Worm (Caenorhabditis elegans) whole organism, L4 larva: Measurements from ENCODE around the gene F58B4.2.

Source experiments
- F37D6.2 ChIP-seq: sonication (generic microtip); optimal IDR thresholded peaks from 2 replicates; lab custom pipeline; 2016; ENCODE audit warnings: mild to moderate bottlenecking, missing genetic modification characterization, missing compliant biosample characterization
- T20F7.1 ChIP-seq: fragments of 200-800 bp; sonication (Bioruptor generic); optimal IDR thresholded peaks from 2 replicates; lab custom pipeline; 2018; ENCODE audit warnings: mild to moderate bottlenecking, missing genetic modification characterization, missing compliant biosample characterization
- Y48G9A.11 ChIP-seq: fragments of 200-800 bp; sonication (Bioruptor generic); IDR thresholded peaks from 2 replicates; pipeline ENCODE4 v1.3.6; 2022; ENCODE audit warnings: missing genetic modification reagents, missing genetic modification characterization, missing compliant biosample characterization
- aha-1 ChIP-seq: fragments of 150-350 bp; peaks from one replicate; lab custom pipeline; 2014; ENCODE audit warnings: missing biosample characterization, missing genetic modification characterization
- ama-1 ChIP-seq: fragments of 150-350 bp; optimal IDR thresholded peaks from 2 replicates; lab custom pipeline; 2014; ENCODE audit warnings: inconsistent platforms, mixed read lengths
- ceh-20 ChIP-seq: fragments of 200-800 bp; sonication (Bioruptor generic); IDR thresholded peaks from 2 replicates; pipeline ENCODE4 v1.3.6; 2022; ENCODE audit warnings: missing genetic modification reagents, missing genetic modification characterization, missing compliant biosample characterization
- ceh-28 ChIP-seq: fragments of 150-350 bp; optimal IDR thresholded peaks from 2 replicates; lab custom pipeline; 2014; ENCODE audit warnings: missing biosample characterization, missing genetic modification reagents, missing genetic modification characterization
- ceh-32 ChIP-seq: sonication (generic microtip); optimal IDR thresholded peaks from 2 replicates; lab custom pipeline; 2016; ENCODE audit warnings: mild to moderate bottlenecking, missing genetic modification characterization, missing compliant biosample characterization; ENCODE audit not compliant: poor library complexity
- ceh-44 ChIP-seq: fragments of 200-800 bp; sonication (Bioruptor generic); IDR thresholded peaks from 2 replicates; pipeline ENCODE4 v1.3.6; 2022; ENCODE audit warnings: missing genetic modification reagents, missing genetic modification characterization, missing compliant biosample characterization
- ceh-82 ChIP-seq: sonication (generic microtip); optimal IDR thresholded peaks from 2 replicates; lab custom pipeline; 2017; ENCODE audit warnings: missing biosample characterization, missing genetic modification characterization
- daf-12 ChIP-seq: fragments of 150-350 bp; optimal IDR thresholded peaks from 2 replicates; lab custom pipeline; 2014; ENCODE audit warnings: missing biosample characterization, missing genetic modification reagents, missing genetic modification characterization
- daf-16 ChIP-seq, 3 experiments: sonication (generic microtip); optimal IDR thresholded peaks; 2 replicates each; lab custom pipeline; 2016 to 2017; ENCODE audit warnings: missing genetic modification characterization in 3 of 3, missing genetic modification reagents in 3 of 3, mild to moderate bottlenecking in 2 of 3, missing compliant biosample characterization in 2 of 3, missing biosample characterization in 1 of 3, moderate library complexity in 1 of 3
- daf-19 ChIP-seq: fragments of 200-800 bp; sonication (Bioruptor generic); conservative IDR thresholded peaks from 2 replicates; pipeline ENCODE4 v1.3.6; 2022; ENCODE audit warnings: missing genetic modification characterization, missing compliant biosample characterization
- daf-8 ChIP-seq: fragments of 200-800 bp; sonication (Bioruptor generic); IDR thresholded peaks from 2 replicates; pipeline ENCODE4 v1.3.6; 2022; ENCODE audit warnings: missing genetic modification characterization, missing compliant biosample characterization
- dmd-6 ChIP-seq: fragments of 200-800 bp; sonication (Bioruptor generic); IDR thresholded peaks from 2 replicates; pipeline ENCODE4 v1.3.6; 2022; ENCODE audit warnings: missing genetic modification reagents, missing genetic modification characterization, missing compliant biosample characterization
- dmd-8 ChIP-seq: fragments of 200-800 bp; sonication (Bioruptor generic); IDR thresholded peaks from 2 replicates; pipeline ENCODE4 v1.3.6; 2022; ENCODE audit warnings: missing genetic modification characterization, missing compliant biosample characterization
- dmd-9 ChIP-seq: fragments of 200-800 bp; sonication (Bioruptor generic); IDR thresholded peaks from 2 replicates; pipeline ENCODE4 v1.3.6; 2022; ENCODE audit warnings: missing genetic modification reagents, missing genetic modification characterization, missing compliant biosample characterization
- dpl-1 ChIP-seq: fragments of 150-350 bp; optimal IDR thresholded peaks from 2 replicates; lab custom pipeline; 2014; ENCODE audit warnings: missing biosample characterization, missing genetic modification reagents, missing genetic modification characterization
- dve-1 ChIP-seq: sonication (generic microtip); optimal IDR thresholded peaks from 2 replicates; lab custom pipeline; 2017; ENCODE audit warnings: antibody characterized with exemption, mild to moderate bottlenecking, missing genetic modification characterization, missing compliant biosample characterization; ENCODE audit not compliant: insufficient read depth
- egl-27 ChIP-seq: sonication (generic microtip); optimal IDR thresholded peaks from 3 replicates; lab custom pipeline; 2017; ENCODE audit warnings: missing biosample characterization, missing genetic modification reagents, missing genetic modification characterization
- hlh-11 ChIP-seq: fragments of 200-800 bp; sonication (Bioruptor generic); optimal IDR thresholded peaks from 2 replicates; lab custom pipeline; 2018; ENCODE audit warnings: mild to moderate bottlenecking, missing genetic modification characterization, missing compliant biosample characterization
- lim-7 ChIP-seq: fragments of 200-800 bp; sonication (Bioruptor generic); IDR thresholded peaks from 2 replicates; pipeline ENCODE4 v1.3.6; 2022; ENCODE audit warnings: missing genetic modification characterization, missing compliant biosample characterization
- lin-1 ChIP-seq: fragments of 200-800 bp; sonication (Bioruptor generic); IDR thresholded peaks from 2 replicates; pipeline ENCODE4 v1.3.6; 2022; ENCODE audit warnings: missing genetic modification reagents, missing genetic modification characterization, missing compliant biosample characterization
- lin-38 ChIP-seq: fragments of 200-800 bp; sonication (Bioruptor generic); IDR thresholded peaks from 2 replicates; pipeline ENCODE4 v1.3.6; 2022; ENCODE audit warnings: missing genetic modification reagents, missing genetic modification characterization, missing compliant biosample characterization
- lsy-2 ChIP-seq, 2 experiments: fragments of 150-350 bp in 1 of 2; sonication (generic microtip) in 1 of 2; optimal IDR thresholded peaks; 2 replicates each; lab custom pipeline; 2014 to 2017; ENCODE audit warnings: missing biosample characterization in 2 of 2, missing genetic modification characterization in 2 of 2
- mdl-1 ChIP-seq, 2 experiments: fragments of 150-350 bp in 1 of 2; sonication (generic microtip) in 1 of 2; optimal IDR thresholded peaks; 2 replicates each; lab custom pipeline; 2014 to 2017; ENCODE audit warnings: missing biosample characterization in 2 of 2, missing genetic modification characterization in 2 of 2
- mdt-29 ChIP-seq: fragments of 200-800 bp; sonication (Bioruptor generic); IDR thresholded peaks from 2 replicates; pipeline ENCODE4 v1.3.6; 2022; ENCODE audit warnings: missing genetic modification reagents, missing genetic modification characterization, missing compliant biosample characterization
- mes-2 ChIP-seq: sonication (generic microtip); optimal IDR thresholded peaks from 2 replicates; lab custom pipeline; 2016; ENCODE audit warnings: missing genotype, mild to moderate bottlenecking, missing genetic modification characterization, missing compliant biosample characterization; ENCODE audit not compliant: poor library complexity, severe bottlenecking
- nhr-10 ChIP-seq: fragments of 150-350 bp; optimal IDR thresholded peaks from 2 replicates; lab custom pipeline; 2014; ENCODE audit warnings: missing biosample characterization, missing genetic modification characterization
- nhr-11 ChIP-seq: fragments of 150-350 bp; optimal IDR thresholded peaks from 2 replicates; lab custom pipeline; 2014; ENCODE audit warnings: missing biosample characterization, missing genetic modification characterization
- nhr-111 ChIP-seq: fragments of 200-800 bp; sonication (Bioruptor generic); optimal IDR thresholded peaks from 2 replicates; lab custom pipeline; 2018; ENCODE audit warnings: mild to moderate bottlenecking, missing genetic modification characterization, missing compliant biosample characterization
- nhr-25 ChIP-seq: sonication (generic microtip); optimal IDR thresholded peaks from 2 replicates; lab custom pipeline; 2017; ENCODE audit warnings: missing genetic modification characterization, mild to moderate bottlenecking, missing compliant biosample characterization, antibody characterized with exemption, moderate library complexity, borderline replicate concordance; ENCODE audit not compliant: insufficient read depth
- nhr-41 ChIP-seq: fragments of 200-800 bp; sonication (Bioruptor generic); IDR thresholded peaks from 2 replicates; pipeline ENCODE4 v1.3.6; 2022; ENCODE audit warnings: missing genetic modification reagents, missing genetic modification characterization, missing compliant biosample characterization
- nhr-42 ChIP-seq: fragments of 200-800 bp; sonication (Bioruptor generic); IDR thresholded peaks from 2 replicates; pipeline ENCODE4 v1.3.6; 2022; ENCODE audit warnings: missing genetic modification characterization, missing compliant biosample characterization
- nhr-48 ChIP-seq: sonication (generic microtip); optimal IDR thresholded peaks from 2 replicates; lab custom pipeline; 2016; ENCODE audit warnings: mild to moderate bottlenecking, missing genetic modification characterization, missing compliant biosample characterization
- nhr-76 ChIP-seq: fragments of 150-350 bp; optimal IDR thresholded peaks from 2 replicates; lab custom pipeline; 2014; ENCODE audit warnings: missing biosample characterization, missing genetic modification characterization
- nhr-77 ChIP-seq: fragments of 150-350 bp; optimal IDR thresholded peaks from 2 replicates; lab custom pipeline; 2014; ENCODE audit warnings: missing biosample characterization, missing genetic modification characterization
- php-3 ChIP-seq: fragments of 200-800 bp; sonication (Bioruptor generic); IDR thresholded peaks from 2 replicates; pipeline ENCODE4 v1.3.6; 2022; ENCODE audit warnings: missing genetic modification reagents, missing genetic modification characterization, missing compliant biosample characterization
- sdz-12 ChIP-seq: fragments of 200-800 bp; sonication (Bioruptor generic); optimal IDR thresholded peaks from 2 replicates; lab custom pipeline; 2018; ENCODE audit warnings: mild to moderate bottlenecking, missing genetic modification characterization, missing compliant biosample characterization
- set-16 ChIP-seq: fragments of 200-800 bp; sonication (Bioruptor generic); IDR thresholded peaks from 2 replicates; pipeline ENCODE4 v1.3.6; 2022; ENCODE audit warnings: missing genetic modification reagents, missing genetic modification characterization, missing compliant biosample characterization
- spr-1 ChIP-seq: sonication (generic microtip); optimal IDR thresholded peaks from 2 replicates; lab custom pipeline; 2016; ENCODE audit warnings: mild to moderate bottlenecking, missing genetic modification characterization, missing compliant biosample characterization
- unc-130 ChIP-seq: sonication (generic microtip); optimal IDR thresholded peaks from 2 replicates; lab custom pipeline; 2016; ENCODE audit warnings: missing genetic modification reagents, missing genetic modification characterization, missing compliant biosample characterization
- unc-39 ChIP-seq: sonication (generic microtip); optimal IDR thresholded peaks from 2 replicates; lab custom pipeline; 2017; ENCODE audit warnings: missing biosample characterization, missing genetic modification characterization
- vab-7 ChIP-seq: fragments of 200-800 bp; sonication (Bioruptor generic); IDR thresholded peaks from 2 replicates; pipeline ENCODE4 v1.3.6; 2022; ENCODE audit warnings: missing genetic modification reagents, missing genetic modification characterization, missing compliant biosample characterization
- zfp-2 ChIP-seq: sonication (generic microtip); optimal IDR thresholded peaks from 2 replicates; lab custom pipeline; 2016; ENCODE audit warnings: mild to moderate bottlenecking, missing genetic modification characterization, missing compliant biosample characterization
- zfp-3 ChIP-seq: fragments of 200-800 bp; sonication (Bioruptor generic); conservative IDR thresholded peaks from 2 replicates; pipeline ENCODE4 v1.3.6; 2022; ENCODE audit warnings: missing genetic modification reagents, missing genetic modification characterization, missing compliant biosample characterization
- zip-2 ChIP-seq: fragments of 150-350 bp; optimal IDR thresholded peaks from 2 replicates; lab custom pipeline; 2014; ENCODE audit warnings: missing biosample characterization, missing genetic modification characterization

The F58B4.2 gene

DNA sequence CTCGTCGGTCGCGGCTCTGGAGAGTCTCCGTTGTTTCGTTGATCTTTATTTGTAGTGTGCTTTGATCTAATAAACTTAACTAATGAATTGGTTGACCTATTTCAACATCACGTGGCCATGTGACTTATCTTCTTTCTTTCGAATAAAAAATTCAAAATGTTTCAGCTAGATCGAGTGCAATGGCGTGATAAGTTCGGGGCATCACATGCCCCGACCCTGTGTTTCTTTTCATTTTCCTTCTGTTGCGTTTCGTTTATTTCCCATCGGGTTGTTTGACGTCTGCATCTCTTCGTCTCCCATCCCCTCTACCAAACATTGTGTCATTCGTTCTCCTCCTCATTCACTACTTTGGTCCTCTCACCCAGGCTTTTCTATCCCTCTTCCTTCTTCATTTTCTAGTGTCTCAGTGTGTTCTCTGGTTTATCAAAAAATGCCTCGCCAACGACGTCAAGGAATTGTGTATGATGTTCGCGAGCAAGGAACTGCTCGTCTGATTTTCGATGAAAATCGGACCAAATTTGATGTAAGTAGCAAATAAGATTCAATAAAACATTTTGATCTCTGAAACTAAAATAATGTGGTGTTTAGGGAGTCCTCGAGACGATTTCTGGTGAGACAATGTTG is 33.5 kb upstream of the F58B4.2 start, which contains the start of gene F17C11.4 (continued):
- peak; percentile 44; the same call in 1 of the 2 replicates for TF ChIP-seq lin-1 (GFP tag; lab: Robert Waterston, UW)
- TF ChIP-seq nhr-111 (GFP tag; lab: Kevin White, UChicago): no peak
- no peak for TF ChIP-seq unc-130 (GFP tag; lab: Kevin White, UChicago)
- TF ChIP-seq ceh-44: no peak
- TF ChIP-seq Y48G9A.11: no peak
- TF ChIP-seq sdz-12 (GFP tag; lab: Kevin White, UChicago): no peak
- TF ChIP-seq hlh-11 (tag; lab: Kevin White, UChicago): peak; percentile 93
- no peak for TF ChIP-seq zfp-2
- peak; percentile 57; the same call in 1 of the 2 replicates for TF ChIP-seq zfp-3 (GFP tag; lab: Robert Waterston, UW)
- TF ChIP-seq lsy-2 (tag; optimal IDR thresholded peaks at IDR 0.05; lab: Kevin White, UChicago): peak; percentile 60 to 77
- peak; percentile 89 for TF ChIP-seq nhr-25 (tag; lab: Kevin White, UChicago)
- TF ChIP-seq ceh-20: 0 out of 2 replicates have a peak, but pooled peaks have one; percentile 12
- 0 out of 2 replicates have a peak, but pooled peaks have one; percentile 16 for TF ChIP-seq set-16 (GFP tag; lab: Robert Waterston, UW)
- no peak for TF ChIP-seq egl-27 (tag; lab: Kevin White, UChicago)
- no peak for TF ChIP-seq nhr-41 (GFP tag; lab: Robert Waterston, UW)
- TF ChIP-seq daf-12 (tag; lab: Kevin White, UChicago): no peak
- TF ChIP-seq spr-1 (tag; lab: Kevin White, UChicago): peak; percentile 10
- TF ChIP-seq dmd-9 (GFP tag; lab: Robert Waterston, UW): no peak
- TF ChIP-seq nhr-11 (tag; lab: Kevin White, UChicago): peak; percentile 87
- TF ChIP-seq ceh-32: peak; percentile 52
- TF ChIP-seq php-3 (GFP tag; lab: Robert Waterston, UW): peak; percentile 62; the same call in 1 of the 2 replicates
- TF ChIP-seq mdl-1 (tag; optimal IDR thresholded peaks at IDR 0.05; lab: Kevin White, UChicago): peak in 1 of 2 experiments; percentile 87
- TF ChIP-seq dmd-6 (GFP tag; lab: Robert Waterston, UW): peak; percentile 89
- peak; percentile 82 for TF ChIP-seq ama-1 (lab: Kevin White, UChicago)
- peak; percentile 47 for TF ChIP-seq lin-38 (GFP tag; lab: Robert Waterston, UW)
- TF ChIP-seq nhr-48 (tag; lab: Kevin White, UChicago): peak; percentile 84
- peak; percentile 62 for TF ChIP-seq nhr-76 (tag; lab: Kevin White, UChicago)
- TF ChIP-seq dmd-8: no peak
- TF ChIP-seq dve-1 (tag; lab: Kevin White, UChicago): peak; percentile 74
- TF ChIP-seq aha-1 (tag; lab: Kevin White, UChicago): peak; percentile 99
- TF ChIP-seq zip-2: no peak
- peak in 1 of 2 experiments; percentile 76 for TF ChIP-seq daf-16 (GFP tag; optimal IDR thresholded peaks at IDR 0.05; lab: Kevin White, UChicago)
- TF ChIP-seq daf-16 (tag; optimal IDR thresholded peaks at IDR 0.05; lab: Kevin White, UChicago): peak; percentile 80

DNA sequence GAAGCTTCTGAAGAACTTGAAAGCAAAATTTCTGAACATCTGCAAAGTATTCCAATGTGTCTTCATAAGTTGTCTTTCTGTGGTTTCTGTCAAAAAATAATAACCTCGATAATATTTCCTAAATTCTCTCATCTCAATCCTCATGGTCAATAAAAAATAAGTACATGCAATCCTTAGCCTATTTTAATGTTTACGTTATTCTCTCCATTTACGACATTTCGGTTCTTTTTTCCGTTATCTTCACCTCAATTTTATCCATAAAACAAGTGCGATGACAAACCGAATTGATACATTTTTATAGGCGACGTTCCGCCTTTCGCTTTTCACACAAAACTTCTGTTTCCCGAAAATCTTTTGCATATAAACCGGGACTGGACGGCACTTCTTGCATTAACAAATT is 31.2 kb upstream of the F58B4.2 start, which contains the start of gene col-153:
TSS of gene col-153 (plus strand) at position 301 of the 400 bp plus-strand sequence.
- TF ChIP-seq mes-2 (tag; lab: Kevin White, UChicago): no peak
- TF ChIP-seq daf-12 (tag; lab: Kevin White, UChicago): no peak
- no peak for TF ChIP-seq vab-7
- no peak for TF ChIP-seq dpl-1 (GFP tag; lab: Kevin White, UChicago)
- no peak for TF ChIP-seq nhr-77 (tag; lab: Kevin White, UChicago)
- no peak for TF ChIP-seq unc-39 (tag; lab: Kevin White, UChicago)
- no peak for TF ChIP-seq dve-1 (tag; lab: Kevin White, UChicago)
- TF ChIP-seq ceh-82 (tag; lab: Kevin White, UChicago): no peak
- no peak for TF ChIP-seq T20F7.1 (GFP tag; lab: Kevin White, UChicago)
- no peak for TF ChIP-seq nhr-25 (tag; lab: Kevin White, UChicago)
- TF ChIP-seq lsy-2 (tag; optimal IDR thresholded peaks at IDR 0.05; lab: Kevin White, UChicago): no peak
- TF ChIP-seq ceh-28 (tag; lab: Kevin White, UChicago): no peak
- no peak for TF ChIP-seq nhr-10 (tag; lab: Kevin White, UChicago)
- no peak for TF ChIP-seq daf-19 (GFP tag; lab: Robert Waterston, UW)
- no peak for TF ChIP-seq lim-7 (GFP tag; lab: Robert Waterston, UW)
- TF ChIP-seq nhr-42 (GFP tag; lab: Robert Waterston, UW): no peak
- TF ChIP-seq php-3 (GFP tag; lab: Robert Waterston, UW): no peak
- no peak for TF ChIP-seq F37D6.2 (tag; lab: Kevin White, UChicago)
- TF ChIP-seq mdt-29: no peak
- TF ChIP-seq daf-8: no peak
- TF ChIP-seq, all 104 proteins: peak for 0
